Worm (Caenorhabditis elegans): Measurements from ENCODE around the gene sas-4.

- TF ChIP-seq unc-62 (GFP tag; optimal IDR thresholded peaks at IDR 0.05) (no peak), K11D2.4 (GFP tag; IDR thresholded peaks at IDR 0.05) (no peak), lin-54 (GFP tag; optimal IDR thresholded peaks at IDR 0.05) (no peak), athp-1 (tag; optimal IDR thresholded peaks at IDR 0.05) (no peak), bed-1 (GFP tag; IDR thresholded peaks at IDR 0.05) (no peak), him-1 (tag; optimal IDR thresholded peaks at IDR 0.05) (no peak), rpc-1 (optimal IDR thresholded peaks at IDR 0.05) (no peak), rpc-1 (tag; optimal IDR thresholded peaks at IDR 0.05) (no peak), C17E4.6 (GFP tag; IDR thresholded peaks at IDR 0.05) (no peak), cebp-1 (GFP tag; IDR thresholded peaks at IDR 0.05) (no peak), cebp-1 (tag; optimal IDR thresholded peaks at IDR 0.05) (no peak), somi-1 (GFP tag; optimal IDR thresholded peaks at IDR 0.05) (no peak)
These were observed 42.5 kb downstream of the sas-4 start, which contains the start of gene clec-160 for ce11 chrIII:8275871-8276270.
